Worm (Caenorhabditis elegans): ENCODE results near the gene nhr-36.

nhr-36 gene

ce11 chrV:9260411-9260810, 981 bp downstream of the nhr-36 start (continued):
- TF ChIP-seq nhr-237 (tag; optimal IDR thresholded peaks at IDR 0.05): no peak
- no peak for TF ChIP-seq ceh-8 (GFP tag; optimal IDR thresholded peaks at IDR 0.05)
- no peak for TF ChIP-seq elt-2 (tag; optimal IDR thresholded peaks at IDR 0.05)
- TF ChIP-seq egl-27 (tag; optimal IDR thresholded peaks at IDR 0.05): no peak
- no peak for TF ChIP-seq pqm-1 (tag; optimal IDR thresholded peaks at IDR 0.05)
- TF ChIP-seq ces-1 (GFP tag; optimal IDR thresholded peaks at IDR 0.05): no peak
- no peak for TF ChIP-seq lin-35 (GFP tag; optimal IDR thresholded peaks at IDR 0.05)
- no peak for TF ChIP-seq unc-98 (GFP tag; IDR thresholded peaks at IDR 0.05)
- TF ChIP-seq zag-1 (tag; optimal IDR thresholded peaks at IDR 0.05): no peak
- TF ChIP-seq fkh-8 (tag; optimal IDR thresholded peaks at IDR 0.05): peak; percentile 84
- no peak for TF ChIP-seq sptf-1 (tag; optimal IDR thresholded peaks at IDR 0.05)
- TF ChIP-seq aly-2 (tag; optimal IDR thresholded peaks at IDR 0.05): no peak
- TF ChIP-seq unc-86 (tag; optimal IDR thresholded peaks at IDR 0.05): no peak
- no peak for TF ChIP-seq lir-3 (tag; optimal IDR thresholded peaks at IDR 0.05; ENCODE audit: poor library complexity)
- TF ChIP-seq nhr-47 (tag; optimal IDR thresholded peaks at IDR 0.05): peak; percentile 43
- TF ChIP-seq pag-3 (tag; optimal IDR thresholded peaks at IDR 0.05; ENCODE audit: borderline replicate concordance, insufficient read depth): no peak
- no peak for TF ChIP-seq nhr-90 (tag; optimal IDR thresholded peaks at IDR 0.05; ENCODE audit: poor library complexity)
- no peak for TF ChIP-seq alr-1 (tag; optimal IDR thresholded peaks at IDR 0.05; ENCODE audit: borderline replicate concordance)
- no peak for TF ChIP-seq fkh-10 (GFP tag; optimal IDR thresholded peaks at IDR 0.05)
- TF ChIP-seq hlh-4 (tag; optimal IDR thresholded peaks at IDR 0.05): peak; percentile 58
- no peak for TF ChIP-seq hlh-17 (GFP tag; optimal IDR thresholded peaks at IDR 0.05; ENCODE audit: borderline replicate concordance)
- no peak for TF ChIP-seq Y116A8C.19 (tag; optimal IDR thresholded peaks at IDR 0.05; ENCODE audit: borderline replicate concordance)
- TF ChIP-seq fkh-4 (tag; optimal IDR thresholded peaks at IDR 0.05; ENCODE audit: borderline replicate concordance): no peak
- no peak for TF ChIP-seq ceh-90 (tag; optimal IDR thresholded peaks at IDR 0.05)
- no peak for TF ChIP-seq skn-1 (tag; optimal IDR thresholded peaks at IDR 0.05)
- TF ChIP-seq isw-1 (GFP tag; IDR thresholded peaks at IDR 0.05): no peak
- peak; percentile 80 for TF ChIP-seq nhr-71 (tag; optimal IDR thresholded peaks at IDR 0.05)

ce11 chrV:9257467-9257866, 3.9 kb downstream of the nhr-36 start, which contains the start of gene F07C3.16:
Gene F07C3.16 (minus strand): TSS chrV:9257567.
- no peak for TF ChIP-seq mef-2 (tag; optimal IDR thresholded peaks at IDR 0.05)
- TF ChIP-seq nhr-28 (tag; optimal IDR thresholded peaks at IDR 0.05): no peak
- TF ChIP-seq dpl-1 (GFP tag; optimal IDR thresholded peaks at IDR 0.05): no peak
- no peak for TF ChIP-seq ceh-82 (tag; optimal IDR thresholded peaks at IDR 0.05)
- no peak for TF ChIP-seq C34B4.2 (tag; optimal IDR thresholded peaks at IDR 0.05)
- no peak for TF ChIP-seq aha-1 (tag; optimal IDR thresholded peaks at IDR 0.05)
- TF ChIP-seq ztf-11 (tag; optimal IDR thresholded peaks at IDR 0.05): no peak
- TF ChIP-seq ama-1 (optimal IDR thresholded peaks at IDR 0.05): no peak
- no peak for TF ChIP-seq alr-1 (tag; optimal IDR thresholded peaks at IDR 0.05; ENCODE audit: borderline replicate concordance)
- TF ChIP-seq lin-35 (GFP tag; optimal IDR thresholded peaks at IDR 0.05): no peak

ce11 chrV:9255480-9255879, 5.9 kb downstream of the nhr-36 start:
- TF ChIP-seq dpl-1 (GFP tag; optimal IDR thresholded peaks at IDR 0.05) (no peak), ceh-63 (GFP tag; optimal IDR thresholded peaks at IDR 0.05) (no peak), hpl-2 (GFP tag; optimal IDR thresholded peaks at IDR 0.05) (no peak), efl-3 (GFP tag; optimal IDR thresholded peaks at IDR 0.05) (no peak), vab-15 (tag; optimal IDR thresholded peaks at IDR 0.05) (no peak), isw-1 (GFP tag; IDR thresholded peaks at IDR 0.05) (no peak), hlh-4 (tag; optimal IDR thresholded peaks at IDR 0.05) (no peak), ceh-8 (GFP tag; optimal IDR thresholded peaks at IDR 0.05) (no peak), nhr-20 (tag; optimal IDR thresholded peaks at IDR 0.05) (peak; percentile 36), sup-37 (GFP tag; optimal IDR thresholded peaks at IDR 0.05) (no peak), lin-14 (GFP tag; optimal IDR thresholded peaks at IDR 0.05) (peak; percentile 37), ztf-4 (tag; optimal IDR thresholded peaks at IDR 0.05) (no peak), unc-130 (tag; optimal IDR thresholded peaks at IDR 0.05) (no peak), lin-35 (GFP tag; optimal IDR thresholded peaks at IDR 0.05) (peak in 1 of 2 experiments; percentile 16), nhr-84 (tag; optimal IDR thresholded peaks at IDR 0.05) (no peak), ama-1 (optimal IDR thresholded peaks at IDR 0.05) (no peak), snu-23 (GFP tag; optimal IDR thresholded peaks at IDR 0.05) (no peak), efl-1 (optimal IDR thresholded peaks at IDR 0.05) (no peak), efl-1 (GFP tag; optimal IDR thresholded peaks at IDR 0.05 in 1 of 2) (peak in 1 of 2 experiments; percentile 81), xbp-1 (tag; optimal IDR thresholded peaks at IDR 0.05) (no peak), tlp-1 (tag; optimal IDR thresholded peaks at IDR 0.05) (no peak), unc-62 (GFP tag; optimal IDR thresholded peaks at IDR 0.05) (no peak)
